Fruit fly (Drosophila melanogaster) whole organism, embryonic: ENCODE data around the gene CG17472.

ENCODE experiments used
- B-H2 ChIP-seq: fragments of 200-800 bp; sonication (Bioruptor generic); optimal IDR thresholded peaks from 2 replicates; lab custom pipeline; 2018; ENCODE audit warnings: missing biosample characterization, mild to moderate bottlenecking, missing genetic modification characterization
- BtbVII ChIP-seq: fragments of 200-800 bp; sonication (Bioruptor generic); optimal IDR thresholded peaks from 3 replicates; lab custom pipeline; 2017; ENCODE audit warnings: missing biosample characterization, mild to moderate bottlenecking, missing genetic modification characterization
- CG10209 ChIP-seq: fragments of 200-800 bp; sonication (Bioruptor generic); optimal IDR thresholded peaks from 3 replicates; lab custom pipeline; 2017; ENCODE audit warnings: missing biosample characterization, mild to moderate bottlenecking, missing genetic modification characterization, missing genetic modification reagents
- CG11398 ChIP-seq: fragments of 200-800 bp; sonication (Bioruptor generic); optimal IDR thresholded peaks from 2 replicates; lab custom pipeline; 2016; ENCODE audit warnings: missing biosample characterization, missing genetic modification characterization
- CG17328 ChIP-seq: fragments of 200-800 bp; sonication (Bioruptor generic); IDR thresholded peaks from 2 replicates; pipeline ENCODE4 v1.3.6; 2022; ENCODE audit warnings: missing biosample characterization, missing genetic modification characterization
- CG17612 ChIP-seq: fragments of 200-800 bp; sonication (Bioruptor generic); IDR thresholded peaks from 2 replicates; pipeline ENCODE4 v1.3.6; 2022; ENCODE audit warnings: missing biosample characterization, missing genetic modification characterization
- CG1792 ChIP-seq: fragments of 200-800 bp; sonication (Bioruptor generic); optimal IDR thresholded peaks from 2 replicates; lab custom pipeline; 2016; ENCODE audit warnings: missing biosample characterization, missing genetic modification characterization
- CG18619 ChIP-seq: fragments of 200-800 bp; sonication (Bioruptor generic); optimal IDR thresholded peaks from 3 replicates; lab custom pipeline; 2017; ENCODE audit warnings: missing biosample characterization, mild to moderate bottlenecking, missing genetic modification characterization
- CG18764 ChIP-seq: fragments of 200-800 bp; sonication (Bioruptor generic); optimal IDR thresholded peaks from 3 replicates; lab custom pipeline; 2016; ENCODE audit warnings: missing biosample characterization, missing genetic modification characterization
- CG2712 ChIP-seq: fragments of 200-800 bp; optimal IDR thresholded peaks from 3 replicates; lab custom pipeline; 2019; ENCODE audit warnings: missing biosample characterization, mild to moderate bottlenecking, missing genetic modification characterization, moderate library complexity
- CG32767 ChIP-seq: fragments of 200-800 bp; sonication (Bioruptor generic); IDR thresholded peaks from 2 replicates; pipeline ENCODE4 v1.3.6; 2022; ENCODE audit warnings: missing biosample characterization, missing genetic modification characterization
- CG32772 ChIP-seq: fragments of 200-800 bp; sonication (Bioruptor generic); IDR thresholded peaks from 2 replicates; pipeline ENCODE4 v1.3.6; 2022; ENCODE audit warnings: missing biosample characterization, missing genetic modification characterization
- CG33213 ChIP-seq: fragments of 200-800 bp; sonication (Bioruptor generic); optimal IDR thresholded peaks from 3 replicates; lab custom pipeline; 2016; ENCODE audit warnings: missing biosample characterization, missing genetic modification characterization
- CG6654 ChIP-seq: fragments of 200-800 bp; sonication (Bioruptor generic); optimal IDR thresholded peaks from 2 replicates; lab custom pipeline; 2017; ENCODE audit warnings: missing biosample characterization, mild to moderate bottlenecking, missing genetic modification characterization
- CG6765 ChIP-seq: fragments of 200-800 bp; sonication (Bioruptor generic); optimal IDR thresholded peaks from 3 replicates; lab custom pipeline; 2017; ENCODE audit warnings: missing biosample characterization, mild to moderate bottlenecking, missing genetic modification characterization
- CG8388 ChIP-seq: fragments of 200-800 bp; sonication (Bioruptor generic); optimal IDR thresholded peaks from 2 replicates; lab custom pipeline; 2019; ENCODE audit warnings: missing biosample characterization, mild to moderate bottlenecking, missing genetic modification characterization, moderate library complexity
- CG9437 ChIP-seq: fragments of 200-800 bp; sonication (Bioruptor generic); optimal IDR thresholded peaks from 2 replicates; lab custom pipeline; 2018; ENCODE audit warnings: missing biosample characterization, mild to moderate bottlenecking, missing genetic modification characterization
- CG9609 ChIP-seq: fragments of 200-800 bp; sonication (Bioruptor generic); optimal IDR thresholded peaks from 3 replicates; lab custom pipeline; 2016; ENCODE audit warnings: missing biosample characterization, missing genetic modification characterization
- CG9876 ChIP-seq: fragments of 200-800 bp; sonication (Bioruptor generic); optimal IDR thresholded peaks from 2 replicates; lab custom pipeline; 2016; ENCODE audit warnings: missing biosample characterization, missing genetic modification characterization
- CHES-1-like ChIP-seq: fragments of 200-800 bp; sonication (Bioruptor generic); optimal IDR thresholded peaks from 2 replicates; lab custom pipeline; 2016; ENCODE audit warnings: missing biosample characterization, missing genetic modification characterization
- Camta ChIP-seq: fragments of 200-800 bp; sonication (Bioruptor generic); optimal IDR thresholded peaks from 2 replicates; lab custom pipeline; 2016; ENCODE audit warnings: missing biosample characterization, missing genetic modification characterization
- Doc2 ChIP-seq: fragments of 200-800 bp; sonication (Bioruptor generic); IDR thresholded peaks from 2 replicates; pipeline ENCODE4 v1.3.6; 2022; ENCODE audit warnings: missing biosample characterization, missing genetic modification characterization
- Fer1 ChIP-seq: fragments of 200-800 bp; sonication (Bioruptor generic); optimal IDR thresholded peaks from 2 replicates; lab custom pipeline; 2017; ENCODE audit warnings: missing biosample characterization, mild to moderate bottlenecking, missing genetic modification characterization
- Fer3 ChIP-seq: fragments of 200-800 bp; sonication (Bioruptor generic); optimal IDR thresholded peaks from 2 replicates; lab custom pipeline; 2018; ENCODE audit warnings: missing biosample characterization, mild to moderate bottlenecking, missing genetic modification characterization, moderate library complexity
- HLH3B ChIP-seq: fragments of 200-800 bp; sonication (Bioruptor generic); IDR thresholded peaks from 2 replicates; pipeline ENCODE4 v1.3.6; 2022; ENCODE audit warnings: missing biosample characterization, missing genetic modification characterization
- Hey ChIP-seq: fragments of 200-800 bp; sonication (Bioruptor generic); optimal IDR thresholded peaks from 3 replicates; lab custom pipeline; 2018; ENCODE audit warnings: missing biosample characterization, mild to moderate bottlenecking, missing genetic modification characterization
- Hsf ChIP-seq: fragments of 200-800 bp; sonication (Bioruptor generic); optimal IDR thresholded peaks from 3 replicates; lab custom pipeline; 2016; ENCODE audit warnings: missing biosample characterization, missing genetic modification characterization
- Jarid2 ChIP-seq: fragments of 200-800 bp; sonication (Bioruptor generic); optimal IDR thresholded peaks from 3 replicates; lab custom pipeline; 2017; ENCODE audit warnings: mild to moderate bottlenecking, missing biosample characterization, missing genetic modification reagents, missing genetic modification characterization
- Lim3 ChIP-seq: fragments of 200-800 bp; sonication (Bioruptor generic); IDR thresholded peaks from 2 replicates; pipeline ENCODE4 v1.3.6; 2022; ENCODE audit warnings: missing biosample characterization, missing genetic modification characterization
- Oli ChIP-seq: fragments of 200-800 bp; sonication (Bioruptor generic); optimal IDR thresholded peaks from 2 replicates; lab custom pipeline; 2018; ENCODE audit warnings: missing biosample characterization, mild to moderate bottlenecking, missing genetic modification characterization, moderate library complexity
- Optix ChIP-seq: fragments of 200-800 bp; sonication (Bioruptor generic); IDR thresholded peaks from 3 replicates; pipeline ENCODE4 v1.3.6; 2022; ENCODE audit warnings: missing biosample characterization, missing genetic modification characterization
- Sry-δ ChIP-seq: fragments of 200-800 bp; sonication (Bioruptor generic); optimal IDR thresholded peaks from 2 replicates; lab custom pipeline; 2016; ENCODE audit warnings: missing biosample characterization, missing genetic modification characterization
- Tbp ChIP-seq: fragments of >200 bp; optimal IDR thresholded peaks from 2 replicates; lab custom pipeline; 2018; ENCODE audit warnings: missing biosample characterization, missing genetic modification characterization
- ab ChIP-seq: fragments of 200-800 bp; sonication (Bioruptor generic); optimal IDR thresholded peaks from 2 replicates; lab custom pipeline; 2016; ENCODE audit warnings: missing biosample characterization, missing genetic modification characterization
- ac ChIP-seq: fragments of 200-800 bp; sonication (Bioruptor generic); optimal IDR thresholded peaks from 3 replicates; lab custom pipeline; 2017; ENCODE audit warnings: missing biosample characterization, mild to moderate bottlenecking, missing genetic modification characterization
- br ChIP-seq: fragments of >200 bp; optimal IDR thresholded peaks from 2 replicates; lab custom pipeline; 2017
- ci ChIP-seq: fragments of 200-800 bp; sonication (Bioruptor generic); IDR thresholded peaks from 3 replicates; pipeline ENCODE4 v1.3.6; 2022; ENCODE audit warnings: missing biosample characterization, missing genetic modification characterization
- croc ChIP-seq: fragments of 200-800 bp; sonication (Bioruptor generic); conservative IDR thresholded peaks from 3 replicates; pipeline ENCODE4 v1.3.6; 2022; ENCODE audit warnings: missing biosample characterization, missing genetic modification characterization
- cwo ChIP-seq: fragments of 200-800 bp; sonication (Bioruptor generic); optimal IDR thresholded peaks from 3 replicates; lab custom pipeline; 2017; ENCODE audit warnings: missing biosample characterization, missing genetic modification characterization, mild to moderate bottlenecking, moderate library complexity, missing genetic modification reagents
- da ChIP-seq: fragments of 200-800 bp; sonication (Bioruptor generic); optimal IDR thresholded peaks from 2 replicates; lab custom pipeline; 2016; ENCODE audit warnings: missing biosample characterization, missing genetic modification characterization
- gfzf ChIP-seq: fragments of 200-800 bp; sonication (Bioruptor generic); optimal IDR thresholded peaks from 2 replicates; lab custom pipeline; 2016; ENCODE audit warnings: missing biosample characterization, mild to moderate bottlenecking, missing genetic modification characterization, moderate library complexity
- grn ChIP-seq: fragments of 200-800 bp; sonication (Bioruptor generic); optimal IDR thresholded peaks from 3 replicates; lab custom pipeline; 2017; ENCODE audit warnings: missing biosample characterization, missing genetic modification characterization
- gsb-n ChIP-seq: fragments of 200-800 bp; sonication (Bioruptor generic); optimal IDR thresholded peaks from 3 replicates; lab custom pipeline; 2018; ENCODE audit warnings: missing biosample characterization, mild to moderate bottlenecking, missing genetic modification characterization
- h ChIP-seq: fragments of >200 bp; optimal IDR thresholded peaks from 2 replicates; lab custom pipeline; 2017
- hth ChIP-seq: fragments of >200 bp; optimal IDR thresholded peaks from 2 replicates; lab custom pipeline; 2017; ENCODE audit warnings: inconsistent platforms
- inv ChIP-seq: fragments of 200-800 bp; sonication (Bioruptor generic); IDR thresholded peaks from 2 replicates; pipeline ENCODE4 v1.3.6; 2022; ENCODE audit warnings: missing biosample characterization, missing genetic modification characterization; ENCODE audit not compliant: partially characterized antibody
- pita ChIP-seq: fragments of 200-800 bp; sonication (Bioruptor generic); optimal IDR thresholded peaks from 2 replicates; lab custom pipeline; 2017; ENCODE audit warnings: missing biosample characterization, mild to moderate bottlenecking, missing genetic modification characterization
- salm ChIP-seq: fragments of 200-800 bp; sonication (Bioruptor generic); optimal IDR thresholded peaks from 2 replicates; lab custom pipeline; 2018; ENCODE audit warnings: missing biosample characterization, mild to moderate bottlenecking, missing genetic modification characterization
- slou ChIP-seq: fragments of 200-800 bp; sonication (Bioruptor generic); optimal IDR thresholded peaks from 3 replicates; lab custom pipeline; 2016; ENCODE audit warnings: missing biosample characterization, missing genetic modification characterization
- sr ChIP-seq: fragments of 200-800 bp; sonication (Bioruptor generic); IDR thresholded peaks from 3 replicates; pipeline ENCODE4 v1.3.6; 2022; ENCODE audit warnings: missing biosample characterization, missing genetic modification characterization
- toy ChIP-seq: fragments of 200-800 bp; sonication (Bioruptor generic); IDR thresholded peaks from 2 replicates; pipeline ENCODE4 v1.3.6; 2022; ENCODE audit warnings: missing biosample characterization, missing genetic modification characterization
- yki ChIP-seq: fragments of >200 bp; optimal IDR thresholded peaks from 3 replicates; lab custom pipeline; 2018
- zen ChIP-seq: fragments of 200-800 bp; sonication (Bioruptor generic); optimal IDR thresholded peaks from 3 replicates; lab custom pipeline; 2018; ENCODE audit warnings: missing biosample characterization, mild to moderate bottlenecking, missing genetic modification characterization, moderate library complexity
- zfh1 ChIP-seq: fragments of 200-800 bp; sonication (Bioruptor generic); IDR thresholded peaks from 3 replicates; pipeline ENCODE4 v1.3.6; 2022; ENCODE audit warnings: missing biosample characterization, missing genetic modification characterization

The CG17472 gene

dm6 chr2L:20649891-20650290 is 15.6 kb downstream of the CG17472 start, which contains the start of gene CG2611:
TSS of gene CG2611 (plus strand) at chr2L:20650189.
- no peak for TF ChIP-seq CG9876 (GFP tag; lab: Kevin White, UChicago)
- no peak for TF ChIP-seq inv
- TF ChIP-seq h (lab: Kevin White, UChicago): no peak
- TF ChIP-seq CG11398 (GFP tag; lab: Kevin White, UChicago): no peak
- no peak for TF ChIP-seq salm (tag; lab: Kevin White, UChicago)
- no peak for TF ChIP-seq hth (lab: Kevin White, UChicago)
- no peak for TF ChIP-seq grn
- peak; percentile 57 for TF ChIP-seq CG2712 (tag; lab: Kevin White, UChicago)
- peak; percentile 52 for TF ChIP-seq CG17328
- TF ChIP-seq ci: peak; percentile 79
- no peak for TF ChIP-seq CG6765 (GFP tag; lab: Kevin White, UChicago)
- TF ChIP-seq zfh1 (GFP tag; lab: Robert Waterston, UW): peak; percentile 61
- peak; percentile 8 for TF ChIP-seq gfzf (GFP tag; lab: Kevin White, UChicago)
- no peak for TF ChIP-seq zen (tag; lab: Kevin White, UChicago)
- TF ChIP-seq Hsf (GFP tag; lab: Kevin White, UChicago): peak; percentile 59
- no peak for TF ChIP-seq CG9437 (GFP tag; lab: Kevin White, UChicago)
- TF ChIP-seq CG6654 (GFP tag; lab: Kevin White, UChicago): no peak
- no peak for TF ChIP-seq sr (GFP tag; lab: Robert Waterston, UW)
- TF ChIP-seq Doc2 (GFP tag; lab: Robert Waterston, UW): no peak
- TF ChIP-seq CG9609 (GFP tag; lab: Kevin White, UChicago): peak; percentile 30
- no peak for TF ChIP-seq CG32767 (GFP tag; lab: Robert Waterston, UW)
- no peak for TF ChIP-seq Tbp (GFP tag; lab: Kevin White, UChicago)
- peak; percentile 55 for TF ChIP-seq Sry-δ (GFP tag; lab: Kevin White, UChicago)
- peak; percentile 36 for TF ChIP-seq CG33213 (GFP tag; lab: Kevin White, UChicago)
- no peak for TF ChIP-seq CG32772
- TF ChIP-seq Oli (tag; lab: Kevin White, UChicago): no peak
- TF ChIP-seq Lim3 (GFP tag; lab: Robert Waterston, UW): no peak
- TF ChIP-seq br (lab: Kevin White, UChicago): no peak
- no peak for TF ChIP-seq gsb-n
- peak; percentile 1 for TF ChIP-seq CG18764 (GFP tag; lab: Kevin White, UChicago)
- no peak for TF ChIP-seq ac (GFP tag; lab: Kevin White, UChicago)
- peak; percentile 31 for TF ChIP-seq Camta (GFP tag; lab: Kevin White, UChicago)
- no peak for TF ChIP-seq slou (GFP tag; lab: Kevin White, UChicago)
- no peak for TF ChIP-seq pita
- no peak for TF ChIP-seq CG10209
- peak; percentile 7 for TF ChIP-seq da
- peak; percentile 20 for TF ChIP-seq CG8388
- TF ChIP-seq Fer3 (tag; lab: Kevin White, UChicago): peak; percentile 36
- TF ChIP-seq Jarid2 (GFP tag; lab: Kevin White, UChicago): no peak
- TF ChIP-seq BtbVII (GFP tag; lab: Kevin White, UChicago): no peak
- TF ChIP-seq CG17612 (GFP tag; lab: Robert Waterston, UW): no peak
- TF ChIP-seq CG1792 (GFP tag; lab: Kevin White, UChicago): no peak
- TF ChIP-seq Fer1 (GFP tag; lab: Kevin White, UChicago): peak; percentile 38
- TF ChIP-seq croc (GFP tag; lab: Robert Waterston, UW): no peak
- 0 out of 2 replicates have a peak, but pooled peaks have one; percentile 29 for TF ChIP-seq HLH3B
- peak; percentile 12 for TF ChIP-seq CG18619 (GFP tag; lab: Kevin White, UChicago)
- peak; percentile 25 for TF ChIP-seq B-H2 (GFP tag; lab: Kevin White, UChicago)
- no peak for TF ChIP-seq toy (GFP tag; lab: Robert Waterston, UW)
- TF ChIP-seq ab: no peak
- 0 out of 3 replicates have a peak, but pooled peaks have one; percentile 7 for TF ChIP-seq Optix (GFP tag; lab: Robert Waterston, UW)
- peak; percentile 65 for TF ChIP-seq CHES-1-like (GFP tag; lab: Kevin White, UChicago)
- no peak for TF ChIP-seq Hey (tag; lab: Kevin White, UChicago)
- peak; percentile 16 for TF ChIP-seq cwo (GFP tag; lab: Kevin White, UChicago)
- no peak for TF ChIP-seq yki
